Fruit fly (Drosophila melanogaster) whole organism, embryonic: ENCODE results near the gene CG46456.

Experiments used
- Abd-B ChIP-seq: fragments of 200-800 bp; sonication (Bioruptor generic); optimal IDR thresholded peaks from 2 replicates; lab custom pipeline; 2018; ENCODE audit warnings: missing biosample characterization, mild to moderate bottlenecking, missing genetic modification characterization, moderate library complexity
- Antp ChIP-seq: fragments of 200-800 bp; sonication (Bioruptor generic); optimal IDR thresholded peaks from 3 replicates; lab custom pipeline; 2016; ENCODE audit warnings: missing biosample characterization, missing genetic modification characterization
- Bgb ChIP-seq: fragments of 200-800 bp; sonication (Bioruptor generic); IDR thresholded peaks from 2 replicates; pipeline ENCODE4 v1.3.6; 2022; ENCODE audit warnings: missing biosample characterization, missing genetic modification characterization; ENCODE audit not compliant: partially characterized antibody
- CG10267 ChIP-seq: fragments of 200-800 bp; sonication (Bioruptor generic); optimal IDR thresholded peaks from 2 replicates; lab custom pipeline; 2018; ENCODE audit warnings: missing biosample characterization, mild to moderate bottlenecking, missing genetic modification characterization, moderate library complexity
- CG11456 ChIP-seq: fragments of 200-800 bp; sonication (Bioruptor generic); IDR thresholded peaks from 3 replicates; pipeline ENCODE4 v1.3.6; 2022; ENCODE audit warnings: missing biosample characterization, missing genetic modification characterization
- CG11560 ChIP-seq: fragments of 200-800 bp; sonication (Bioruptor generic); IDR thresholded peaks from 3 replicates; pipeline ENCODE4 v1.3.6; 2022; ENCODE audit warnings: missing biosample characterization, missing genetic modification characterization
- CG12942 ChIP-seq: fragments of 200-800 bp; sonication (Bioruptor generic); optimal IDR thresholded peaks from 3 replicates; lab custom pipeline; 2016; ENCODE audit warnings: missing biosample characterization, missing genetic modification characterization
- CG14441 ChIP-seq: fragments of 200-800 bp; sonication (Bioruptor generic); IDR thresholded peaks from 2 replicates; pipeline ENCODE4 v1.3.6; 2022; ENCODE audit warnings: missing biosample characterization, missing genetic modification characterization
- CG17568 ChIP-seq: fragments of 200-800 bp; sonication (Bioruptor generic); optimal IDR thresholded peaks from 2 replicates; lab custom pipeline; 2018; ENCODE audit warnings: missing biosample characterization, mild to moderate bottlenecking, missing genetic modification characterization, moderate library complexity
- CG1832 ChIP-seq: fragments of 200-800 bp; sonication (Bioruptor generic); optimal IDR thresholded peaks from 2 replicates; lab custom pipeline; 2017; ENCODE audit warnings: missing biosample characterization, mild to moderate bottlenecking, missing genetic modification characterization, inconsistent platforms
- CG2202 ChIP-seq: fragments of 200-800 bp; sonication (Bioruptor generic); optimal IDR thresholded peaks from 2 replicates; lab custom pipeline; 2018; ENCODE audit warnings: missing biosample characterization, mild to moderate bottlenecking, missing genetic modification characterization
- CG4360 ChIP-seq: fragments of 200-800 bp; sonication (Bioruptor generic); IDR thresholded peaks from 2 replicates; pipeline ENCODE4 v1.3.6; 2022; ENCODE audit warnings: missing biosample characterization, missing genetic modification characterization
- CG6683 ChIP-seq: fragments of 200-800 bp; sonication (Bioruptor generic); optimal IDR thresholded peaks from 2 replicates; lab custom pipeline; 2017; ENCODE audit warnings: missing biosample characterization, mild to moderate bottlenecking, missing genetic modification characterization, missing genetic modification reagents
- CG6765 ChIP-seq: fragments of 200-800 bp; sonication (Bioruptor generic); optimal IDR thresholded peaks from 3 replicates; lab custom pipeline; 2017; ENCODE audit warnings: missing biosample characterization, mild to moderate bottlenecking, missing genetic modification characterization
- CG7372 ChIP-seq: fragments of 200-800 bp; sonication (Bioruptor generic); IDR thresholded peaks from 2 replicates; pipeline ENCODE4 v1.3.6; 2022; ENCODE audit warnings: missing biosample characterization, missing genetic modification characterization
- CG9215 ChIP-seq: fragments of 200-800 bp; sonication (Bioruptor generic); IDR thresholded peaks from 2 replicates; pipeline ENCODE4 v1.3.6; 2022; ENCODE audit warnings: missing biosample characterization, missing genetic modification characterization
- Dad ChIP-seq: fragments of 200-800 bp; sonication (Bioruptor generic); optimal IDR thresholded peaks from 3 replicates; lab custom pipeline; 2016; ENCODE audit warnings: missing biosample characterization, missing genetic modification characterization
- Doc2 ChIP-seq: fragments of 200-800 bp; sonication (Bioruptor generic); IDR thresholded peaks from 2 replicates; pipeline ENCODE4 v1.3.6; 2022; ENCODE audit warnings: missing biosample characterization, missing genetic modification characterization
- Doc3 ChIP-seq: fragments of 200-800 bp; sonication (Bioruptor generic); IDR thresholded peaks from 3 replicates; pipeline ENCODE4 v1.3.6; 2022; ENCODE audit warnings: missing biosample characterization, missing genetic modification characterization; ENCODE audit not compliant: partially characterized antibody
- Dp ChIP-seq: fragments of 200-800 bp; sonication (Bioruptor generic); optimal IDR thresholded peaks from 2 replicates; lab custom pipeline; 2018; ENCODE audit warnings: missing biosample characterization, mild to moderate bottlenecking, missing genetic modification characterization, moderate library complexity
- Fer3 ChIP-seq: fragments of 200-800 bp; sonication (Bioruptor generic); optimal IDR thresholded peaks from 2 replicates; lab custom pipeline; 2018; ENCODE audit warnings: missing biosample characterization, mild to moderate bottlenecking, missing genetic modification characterization, moderate library complexity
- HLHmδ ChIP-seq: fragments of 200-800 bp; sonication (Bioruptor generic); optimal IDR thresholded peaks from 2 replicates; lab custom pipeline; 2018; ENCODE audit warnings: missing biosample characterization, mild to moderate bottlenecking, missing genetic modification characterization, moderate library complexity
- Hr39 ChIP-seq: fragments of >200 bp; optimal IDR thresholded peaks from 2 replicates; lab custom pipeline; 2017
- Six4 ChIP-seq: fragments of 200-800 bp; sonication (Bioruptor generic); optimal IDR thresholded peaks from 2 replicates; lab custom pipeline; 2016; ENCODE audit warnings: missing biosample characterization, missing genetic modification characterization
- Sry-β ChIP-seq: fragments of 200-800 bp; sonication (Bioruptor generic); optimal IDR thresholded peaks from 2 replicates; lab custom pipeline; 2018; ENCODE audit warnings: missing biosample characterization, mild to moderate bottlenecking, missing genetic modification characterization, moderate library complexity
- Stat92E ChIP-seq, 3 experiments: fragments of >200 bp in 2 of 3; fragments of 200-800 bp in 1 of 3; sonication (Bioruptor generic) in 1 of 3; optimal IDR thresholded peaks; 2 replicates each; lab custom pipeline; 2017 to 2019; ENCODE audit warnings: missing biosample characterization in 3 of 3, missing genetic modification characterization in 3 of 3, mild to moderate bottlenecking in 1 of 3, moderate library complexity in 1 of 3
- TFAM ChIP-seq: fragments of 200-800 bp; sonication (Bioruptor generic); optimal IDR thresholded peaks from 2 replicates; lab custom pipeline; 2017; ENCODE audit warnings: missing biosample characterization, missing genetic modification characterization, inconsistent platforms
- Vsx1 ChIP-seq: fragments of 200-800 bp; sonication (Bioruptor generic); optimal IDR thresholded peaks from 2 replicates; lab custom pipeline; 2017; ENCODE audit warnings: missing biosample characterization, mild to moderate bottlenecking, missing genetic modification characterization, missing genetic modification reagents
- aop ChIP-seq: fragments of 200-800 bp; sonication (Bioruptor generic); IDR thresholded peaks from 2 replicates; pipeline ENCODE4 v1.3.6; 2022; ENCODE audit warnings: missing biosample characterization, missing genetic modification characterization
- bigmax ChIP-seq: fragments of 200-800 bp; sonication (Bioruptor generic); optimal IDR thresholded peaks from 2 replicates; lab custom pipeline; 2018; ENCODE audit warnings: missing biosample characterization, mild to moderate bottlenecking, missing genetic modification characterization
- cg ChIP-seq: fragments of 200-800 bp; sonication (Bioruptor generic); optimal IDR thresholded peaks from 3 replicates; lab custom pipeline; 2019; ENCODE audit warnings: missing biosample characterization, mild to moderate bottlenecking, missing genetic modification characterization, moderate library complexity
- ci ChIP-seq: fragments of 200-800 bp; sonication (Bioruptor generic); IDR thresholded peaks from 3 replicates; pipeline ENCODE4 v1.3.6; 2022; ENCODE audit warnings: missing biosample characterization, missing genetic modification characterization
- crp ChIP-seq, 2 experiments: fragments of 200-800 bp; sonication (Bioruptor generic); optimal IDR thresholded peaks; 2 replicates in 1 of 2; 3 replicates in 1 of 2; lab custom pipeline; 2017; ENCODE audit warnings: missing biosample characterization in 2 of 2, missing genetic modification characterization in 2 of 2, mild to moderate bottlenecking in 1 of 2, moderate library complexity in 1 of 2
- dan ChIP-seq: fragments of 200-800 bp; sonication (Bioruptor generic); IDR thresholded peaks from 2 replicates; pipeline ENCODE4 v1.3.6; 2022; ENCODE audit warnings: missing biosample characterization, missing genetic modification characterization
- danr ChIP-seq: fragments of 200-800 bp; sonication (Bioruptor generic); IDR thresholded peaks from 2 replicates; pipeline ENCODE4 v1.3.6; 2022; ENCODE audit warnings: missing biosample characterization, missing genetic modification characterization
- dimm ChIP-seq: fragments of 200-800 bp; sonication (Bioruptor generic); IDR thresholded peaks from 2 replicates; pipeline ENCODE4 v1.3.6; 2022; ENCODE audit warnings: missing biosample characterization, missing genetic modification characterization
- dpn ChIP-seq, 2 experiments: fragments of 200-800 bp; sonication (Bioruptor generic); optimal IDR thresholded peaks; 3 replicates each; lab custom pipeline; 2016; ENCODE audit warnings: missing biosample characterization in 2 of 2, missing genetic modification characterization in 2 of 2
- ewg ChIP-seq: fragments of 200-800 bp; sonication (Bioruptor generic); optimal IDR thresholded peaks from 3 replicates; lab custom pipeline; 2017; ENCODE audit warnings: mild to moderate bottlenecking, missing biosample characterization, missing genetic modification reagents, missing genetic modification characterization
- fu2 ChIP-seq: fragments of 200-800 bp; sonication (Bioruptor generic); optimal IDR thresholded peaks from 2 replicates; lab custom pipeline; 2016; ENCODE audit warnings: missing biosample characterization, missing genetic modification characterization
- grn ChIP-seq: fragments of 200-800 bp; sonication (Bioruptor generic); optimal IDR thresholded peaks from 3 replicates; lab custom pipeline; 2017; ENCODE audit warnings: missing biosample characterization, missing genetic modification characterization
- gsb-n ChIP-seq: fragments of 200-800 bp; sonication (Bioruptor generic); optimal IDR thresholded peaks from 3 replicates; lab custom pipeline; 2018; ENCODE audit warnings: missing biosample characterization, mild to moderate bottlenecking, missing genetic modification characterization
- h ChIP-seq: fragments of >200 bp; optimal IDR thresholded peaks from 2 replicates; lab custom pipeline; 2017
- lab ChIP-seq: fragments of 200-800 bp; sonication (Bioruptor generic); optimal IDR thresholded peaks from 3 replicates; lab custom pipeline; 2017; ENCODE audit warnings: missing biosample characterization, missing genetic modification characterization, mild to moderate bottlenecking, moderate library complexity, missing genetic modification reagents
- lmd ChIP-seq: fragments of 200-800 bp; sonication (Bioruptor generic); IDR thresholded peaks from 2 replicates; pipeline ENCODE4 v1.3.6; 2022; ENCODE audit warnings: missing biosample characterization, missing genetic modification characterization
- rib ChIP-seq: fragments of 200-800 bp; sonication (Bioruptor generic); IDR thresholded peaks from 2 replicates; pipeline ENCODE4 v1.3.6; 2022; ENCODE audit warnings: missing biosample characterization, missing genetic modification characterization
- row ChIP-seq: fragments of 200-800 bp; sonication (Bioruptor generic); IDR thresholded peaks from 3 replicates; pipeline ENCODE4 v1.3.6; 2022; ENCODE audit warnings: missing biosample characterization, missing genetic modification characterization
- salm ChIP-seq: fragments of 200-800 bp; sonication (Bioruptor generic); optimal IDR thresholded peaks from 2 replicates; lab custom pipeline; 2018; ENCODE audit warnings: missing biosample characterization, mild to moderate bottlenecking, missing genetic modification characterization
- sd ChIP-seq: fragments of 200-800 bp; sonication (Bioruptor generic); optimal IDR thresholded peaks from 3 replicates; lab custom pipeline; 2018; ENCODE audit warnings: missing biosample characterization, mild to moderate bottlenecking, missing genetic modification characterization, moderate library complexity
- vfl ChIP-seq: fragments of 200-800 bp; sonication (Bioruptor generic); optimal IDR thresholded peaks from 2 replicates; lab custom pipeline; 2016; ENCODE audit warnings: missing biosample characterization, missing genetic modification characterization
- z ChIP-seq: fragments of 200-800 bp; sonication (Bioruptor generic); IDR thresholded peaks from 3 replicates; pipeline ENCODE4 v1.3.6; 2022; ENCODE audit warnings: missing biosample characterization, missing genetic modification characterization

The CG46456 gene

DNA sequence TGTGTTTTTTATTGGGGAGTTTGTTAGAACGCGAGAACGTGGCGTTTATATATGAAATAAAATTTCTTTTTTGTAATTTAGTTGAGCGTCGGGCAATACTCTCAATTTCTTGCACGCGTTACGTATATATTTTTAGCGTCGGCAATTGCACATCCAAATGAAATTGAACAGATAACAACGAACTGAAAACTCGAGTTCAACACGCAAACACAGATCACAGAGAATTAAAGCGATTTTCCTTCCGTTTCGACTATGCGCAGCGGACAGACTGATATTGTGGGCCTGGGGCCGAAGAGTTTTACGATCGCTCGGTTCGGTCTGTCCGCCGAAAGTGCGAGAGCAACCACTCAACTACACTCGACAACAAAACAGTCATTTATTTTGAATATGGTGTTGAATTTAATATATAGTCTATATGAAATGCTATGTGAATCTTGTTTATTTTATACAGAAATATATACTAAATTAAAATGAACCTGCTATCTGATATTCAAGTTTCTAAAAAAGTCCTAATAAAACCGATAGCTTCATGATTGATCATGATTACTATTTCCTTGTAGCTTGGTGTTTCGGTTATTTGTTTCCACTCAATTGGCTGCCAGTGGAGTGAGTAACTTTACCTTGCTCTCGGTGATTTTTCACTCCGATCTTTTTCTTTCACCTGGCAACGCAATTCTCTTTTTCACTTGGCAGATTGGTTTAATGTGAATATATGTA, at the start of gene CG46456 (continued):
- TF ChIP-seq CG9215 (peak; percentile 86), CG11456 (GFP tag; lab: Robert Waterston, UW) (peak; percentile 80; the same call in 2 of the 3 replicates), vfl (GFP tag; lab: Kevin White, UChicago) (peak; percentile 53), cg (no peak), fu2 (peak; percentile 17), Six4 (GFP tag; lab: Kevin White, UChicago) (peak; percentile 94), row (GFP tag; lab: Robert Waterston, UW) (peak; percentile 99), Dad (peak; percentile 65), aop (GFP tag; lab: Robert Waterston, UW) (no peak), salm (tag; lab: Kevin White, UChicago) (peak; percentile 94), rib (GFP tag; lab: Robert Waterston, UW) (peak; percentile 76), Doc2 (GFP tag; lab: Robert Waterston, UW) (no peak), dan (GFP tag; lab: Robert Waterston, UW) (no peak), CG17568 (GFP tag; lab: Kevin White, UChicago) (peak; percentile 95), crp (GFP tag; optimal IDR thresholded peaks at IDR 0.05; lab: Kevin White, UChicago) (peak in 1 of 2 experiments; percentile 59), gsb-n (peak; percentile 97), Bgb (GFP tag; lab: Robert Waterston, UW) (peak; percentile 63), sd (tag; lab: Kevin White, UChicago) (peak; percentile 81), dimm (GFP tag; lab: Robert Waterston, UW) (peak; percentile 78), CG10267 (peak; percentile 96), danr (GFP tag; lab: Robert Waterston, UW) (peak; percentile 81), CG2202 (peak; percentile 95), Stat92E (GFP tag; optimal IDR thresholded peaks at IDR 0.05; lab: Kevin White, UChicago) (peak in 1 of 3 experiments; percentile 93), ci (GFP tag; lab: Robert Waterston, UW) (peak; percentile 92), Doc3 (GFP tag; lab: Robert Waterston, UW) (no peak), CG6683 (GFP tag; lab: Kevin White, UChicago) (peak; percentile 93), CG14441 (GFP tag; lab: Robert Waterston, UW) (peak; percentile 89), CG12942 (GFP tag; lab: Kevin White, UChicago) (peak; percentile 88), CG6765 (GFP tag; lab: Kevin White, UChicago) (peak; percentile 91), ewg (GFP tag; lab: Kevin White, UChicago) (peak; percentile 80), TFAM (no peak), lab (peak; percentile 98), CG7372 (GFP tag; lab: Robert Waterston, UW) (peak; percentile 89), Fer3 (tag; lab: Kevin White, UChicago) (peak; percentile 95), CG4360 (no peak), Vsx1 (GFP tag; lab: Kevin White, UChicago) (peak; percentile 91), z (GFP tag; lab: Robert Waterston, UW) (peak; percentile 98), Sry-β (GFP tag; lab: Kevin White, UChicago) (peak; percentile 47), CG11560 (tag; lab: Robert Waterston, UW) (peak; percentile 66; the same call in 2 of the 3 replicates), HLHmδ (GFP tag; lab: Kevin White, UChicago) (peak; percentile 23), bigmax (GFP tag; lab: Kevin White, UChicago) (peak; percentile 57), h (no peak), lmd (GFP tag; lab: Robert Waterston, UW) (peak; percentile 93), Antp (GFP tag; lab: Kevin White, UChicago) (peak; percentile 31), grn (peak; percentile 36), Abd-B (GFP tag; lab: Kevin White, UChicago) (peak; percentile 85), Dp (peak; percentile 2), dpn (GFP tag; optimal IDR thresholded peaks at IDR 0.05; lab: Kevin White, UChicago) (peak; percentile 73 to 93), Hr39 (no peak), CG1832 (GFP tag; lab: Kevin White, UChicago) (no peak)
